Worm (Caenorhabditis elegans) whole organism, young adult: ENCODE measurements around the gene dolk-1.

ENCODE experiments used
- F39B2.1 ChIP-seq: fragments of 200-800 bp; sonication (Bioruptor generic); IDR thresholded peaks from 2 replicates; pipeline ENCODE4 v1.3.6; 2022; ENCODE audit warnings: missing genetic modification reagents, missing genetic modification characterization, missing compliant biosample characterization
- ZK185.1 ChIP-seq: sonication (generic microtip); optimal IDR thresholded peaks from 2 replicates; lab custom pipeline; 2016; ENCODE audit warnings: mild to moderate bottlenecking, missing genetic modification characterization, missing compliant biosample characterization; ENCODE audit not compliant: poor library complexity, severe bottlenecking
- ama-1 ChIP-seq, 3 experiments: fragments of 150-350 bp in 1 of 3; sonication (generic microtip) in 2 of 3; optimal IDR thresholded peaks; 2 replicates each; lab custom pipeline; 2014 to 2018; ENCODE audit warnings: missing biosample characterization in 2 of 3, missing genetic modification characterization in 2 of 3, missing genetic modification reagents in 2 of 3
- ceh-27 ChIP-seq: fragments of 200-800 bp; sonication (Bioruptor generic); optimal IDR thresholded peaks from 2 replicates; lab custom pipeline; 2018; ENCODE audit warnings: mild to moderate bottlenecking, missing genetic modification characterization, moderate library complexity, missing compliant biosample characterization
- chd-7 ChIP-seq: sonication (generic microtip); optimal IDR thresholded peaks from 2 replicates; lab custom pipeline; 2016; ENCODE audit warnings: mild to moderate bottlenecking, missing genetic modification characterization, moderate library complexity, missing compliant biosample characterization
- unc-62 ChIP-seq: fragments of 150-350 bp; optimal IDR thresholded peaks from 2 replicates; lab custom pipeline; 2014; ENCODE audit warnings: missing biosample characterization, missing genetic modification reagents, missing genetic modification characterization

DNA sequence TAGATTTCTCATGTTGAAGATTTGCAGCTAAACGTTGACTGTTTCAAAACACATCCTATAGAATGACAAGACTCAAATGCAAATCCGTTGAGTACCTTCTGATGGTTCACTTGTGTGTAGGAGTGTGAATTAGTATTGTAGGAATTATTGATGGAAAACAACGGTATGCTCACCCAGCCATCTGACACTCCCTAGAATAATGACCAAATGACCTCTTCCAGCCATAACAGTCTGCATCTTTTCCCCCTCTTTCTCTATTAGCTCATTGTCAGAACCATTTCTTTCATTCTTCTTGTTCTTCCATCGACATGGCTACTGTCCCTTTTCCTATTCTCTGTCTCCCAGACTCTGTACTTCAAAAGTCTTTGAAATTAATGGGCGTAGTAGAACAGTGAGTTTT lies 24.8 kb downstream of the dolk-1 start, which contains the start of gene fbxb-24:
- TF ChIP-seq chd-7 (tag; lab: Kevin White, UChicago) (no peak), ceh-27 (no peak), ZK185.1 (tag; lab: Kevin White, UChicago) (no peak), ama-1 (optimal IDR thresholded peaks at IDR 0.05; lab: Kevin White, UChicago) (no peak), ama-1 (GFP tag; optimal IDR thresholded peaks at IDR 0.05; lab: Kevin White, UChicago) (no peak), unc-62 (GFP tag; lab: Kevin White, UChicago) (no peak), F39B2.1 (GFP tag; lab: Robert Waterston, UW) (no peak)
